Worm (Caenorhabditis elegans) whole organism, mixed stage, embryonic: ENCODE results near the gene ZK177.3.

Experiments
- M03D4.4 ChIP-seq: sonication (generic microtip); optimal IDR thresholded peaks from 2 replicates; lab custom pipeline; 2017; ENCODE audit warnings: mild to moderate bottlenecking, missing genetic modification characterization, missing compliant biosample characterization
- bed-3 ChIP-seq: fragments of 200-800 bp; sonication (Bioruptor generic); optimal IDR thresholded peaks from 3 replicates; lab custom pipeline; 2018; ENCODE audit warnings: mild to moderate bottlenecking, missing genetic modification characterization, moderate library complexity, missing compliant biosample characterization
- ceh-39 ChIP-seq: fragments of 150-350 bp; optimal IDR thresholded peaks from 2 replicates; lab custom pipeline; 2014; ENCODE audit warnings: missing biosample characterization, missing genetic modification characterization
- ceh-43 ChIP-seq: fragments of 200-800 bp; sonication (Bioruptor generic); optimal IDR thresholded peaks from 2 replicates; lab custom pipeline; 2018; ENCODE audit warnings: mild to moderate bottlenecking, missing genetic modification characterization, moderate library complexity, missing compliant biosample characterization
- ceh-83 ChIP-seq: fragments of 200-800 bp; sonication (Bioruptor generic); optimal IDR thresholded peaks from 2 replicates; lab custom pipeline; 2018; ENCODE audit warnings: mild to moderate bottlenecking, missing genetic modification characterization, missing compliant biosample characterization
- ces-1 ChIP-seq: fragments of 150-350 bp; optimal IDR thresholded peaks from 2 replicates; lab custom pipeline; 2014; ENCODE audit warnings: missing biosample characterization, missing genetic modification reagents, missing genetic modification characterization
- elt-1 ChIP-seq: sonication (generic microtip); optimal IDR thresholded peaks from 2 replicates; lab custom pipeline; 2017; ENCODE audit warnings: missing genetic modification characterization, mild to moderate bottlenecking, missing compliant biosample characterization, antibody characterized with exemption, moderate library complexity, borderline replicate concordance; ENCODE audit not compliant: insufficient read depth
- elt-3 ChIP-seq: fragments of 150-350 bp; optimal IDR thresholded peaks from 2 replicates; lab custom pipeline; 2014; ENCODE audit warnings: missing biosample characterization, missing genetic modification characterization
- hlh-1 ChIP-seq: fragments of 150-350 bp; optimal IDR thresholded peaks from 2 replicates; lab custom pipeline; 2014; ENCODE audit warnings: missing biosample characterization, missing genetic modification reagents, missing genetic modification characterization
- lin-13 ChIP-seq: fragments of 150-350 bp; optimal IDR thresholded peaks from 2 replicates; lab custom pipeline; 2014; ENCODE audit warnings: missing biosample characterization, missing genetic modification characterization
- lsy-2 ChIP-seq: fragments of 150-350 bp; optimal IDR thresholded peaks from 2 replicates; lab custom pipeline; 2014; ENCODE audit warnings: missing biosample characterization, missing genetic modification characterization
- mab-5 ChIP-seq: fragments of 150-350 bp; optimal IDR thresholded peaks from 2 replicates; lab custom pipeline; 2014; ENCODE audit warnings: missing biosample characterization, missing genetic modification characterization
- nhr-12 ChIP-seq: fragments of 150-350 bp; optimal IDR thresholded peaks from 2 replicates; lab custom pipeline; 2014; ENCODE audit warnings: missing biosample characterization, missing genetic modification characterization
- nhr-2 ChIP-seq: fragments of 150-350 bp; optimal IDR thresholded peaks from 2 replicates; lab custom pipeline; 2014; ENCODE audit warnings: missing biosample characterization, missing genetic modification characterization
- nhr-237 ChIP-seq: fragments of 150-350 bp; optimal IDR thresholded peaks from 2 replicates; lab custom pipeline; 2014; ENCODE audit warnings: missing biosample characterization, missing genetic modification characterization
- nhr-28 ChIP-seq: fragments of 150-350 bp; optimal IDR thresholded peaks from 2 replicates; lab custom pipeline; 2014; ENCODE audit warnings: missing biosample characterization, missing genetic modification characterization
- snpc-4 ChIP-seq: fragments of 150-350 bp; optimal IDR thresholded peaks from 2 replicates; lab custom pipeline; 2014; ENCODE audit warnings: missing biosample characterization, missing genetic modification characterization
- sptf-1 ChIP-seq: sonication (generic microtip); optimal IDR thresholded peaks from 2 replicates; lab custom pipeline; 2017; ENCODE audit warnings: mild to moderate bottlenecking, missing genetic modification characterization, moderate library complexity, missing compliant biosample characterization
- tbx-8 ChIP-seq: fragments of 200-800 bp; sonication (Bioruptor generic); optimal IDR thresholded peaks from 2 replicates; lab custom pipeline; 2018; ENCODE audit warnings: mild to moderate bottlenecking, missing genetic modification characterization, moderate library complexity, missing compliant biosample characterization
- unc-120 ChIP-seq: sonication (generic microtip); optimal IDR thresholded peaks from 2 replicates; lab custom pipeline; 2017; ENCODE audit warnings: missing genetic modification characterization, missing compliant biosample characterization; ENCODE audit not compliant: poor library complexity, severe bottlenecking
- unc-39 ChIP-seq: fragments of 150-350 bp; optimal IDR thresholded peaks from 2 replicates; lab custom pipeline; 2014; ENCODE audit warnings: missing biosample characterization, missing genetic modification characterization
- zip-8 ChIP-seq: fragments of 150-350 bp; optimal IDR thresholded peaks from 2 replicates; lab custom pipeline; 2014; ENCODE audit warnings: missing biosample characterization, missing genetic modification characterization
- ztf-11 ChIP-seq: fragments of 150-350 bp; optimal IDR thresholded peaks from 2 replicates; lab custom pipeline; 2014; ENCODE audit warnings: missing biosample characterization, missing genetic modification characterization

The ZK177.3 gene

ce11 chrII:5556431-5556830 lies 40.8 kb downstream of the ZK177.3 start, which contains the start of gene ins-11:
Gene ins-11, plus strand, starts transcription at chrII:5556731.
- TF ChIP-seq ces-1 (GFP tag; lab: Kevin White, UChicago), result no peak
- TF ChIP-seq ztf-11 (tag; lab: Kevin White, UChicago), result no peak
- no peak for TF ChIP-seq nhr-2 (tag; lab: Kevin White, UChicago)
- no peak for TF ChIP-seq ceh-39 (tag; lab: Kevin White, UChicago)
- no peak for TF ChIP-seq nhr-237 (tag; lab: Kevin White, UChicago)
- TF ChIP-seq, all 35 proteins: peak for 0

DNA sequence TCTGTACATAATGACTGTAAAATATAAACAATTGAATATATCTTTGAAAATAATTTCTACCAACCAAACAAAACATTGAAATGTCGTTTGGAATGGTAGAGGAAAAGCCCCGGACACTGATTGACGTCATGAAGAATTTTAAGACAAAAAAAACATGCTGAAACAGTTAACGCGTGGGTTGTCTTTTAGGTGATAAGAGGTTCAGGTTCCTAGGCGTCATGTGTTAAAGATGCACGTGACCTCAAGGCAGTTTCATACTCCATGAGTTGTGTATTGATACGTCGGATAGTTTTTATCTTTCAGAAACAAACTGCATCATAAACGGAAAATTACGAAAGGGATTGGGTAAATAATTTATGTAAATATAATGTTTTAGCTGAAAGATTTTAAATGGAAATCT lies 41.5 kb downstream of the ZK177.3 start:
- TF ChIP-seq tbx-8 (GFP tag; lab: Kevin White, UChicago) (no peak), snpc-4 (tag; lab: Kevin White, UChicago) (no peak), nhr-237 (tag; lab: Kevin White, UChicago) (no peak)
- TF ChIP-seq, all 35 proteins: peak for 0

DNA sequence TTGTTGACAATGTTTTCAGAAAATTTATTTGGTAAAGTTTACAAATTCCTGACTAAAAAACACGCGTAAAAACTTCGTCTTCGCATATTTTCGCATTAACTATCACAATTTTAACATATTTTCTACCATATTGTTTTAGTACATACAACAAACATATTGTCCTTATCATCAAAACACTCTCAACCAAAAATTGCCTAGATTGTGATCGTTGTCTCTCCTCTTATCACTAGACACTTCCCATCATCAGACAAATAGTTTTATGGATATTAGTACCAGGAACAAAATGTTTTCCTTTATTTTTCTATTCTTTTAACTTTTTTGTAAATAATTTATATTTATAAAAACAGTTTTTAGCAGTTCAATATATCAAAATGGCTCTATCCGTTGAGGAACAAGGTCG lies 45.8 kb downstream of the ZK177.3 start, which contains the start of gene C17C3.3:
TSS of gene C17C3.3 (plus strand) at position 346 of the 400 bp plus-strand sequence.
- TF ChIP-seq ztf-11 (tag; lab: Kevin White, UChicago) (no peak), lin-13 (no peak), unc-120 (no peak), lsy-2 (tag; lab: Kevin White, UChicago) (no peak), ceh-43 (GFP tag; lab: Kevin White, UChicago) (no peak), elt-1 (tag; lab: Kevin White, UChicago) (no peak), zip-8 (tag; lab: Kevin White, UChicago) (no peak), bed-3 (no peak), nhr-28 (tag; lab: Kevin White, UChicago) (no peak), unc-39 (tag; lab: Kevin White, UChicago) (no peak)

ce11 chrII:5565082-5565623 lies 49.5 kb downstream of the ZK177.3 start:
- TF ChIP-seq hlh-1 (tag; lab: Kevin White, UChicago) (no peak), mab-5 (no peak), sptf-1 (tag; lab: Kevin White, UChicago) (no peak), ceh-83 (GFP tag; lab: Kevin White, UChicago) (no peak), unc-120 (no peak), M03D4.4 (tag; lab: Kevin White, UChicago) (no peak), bed-3 (no peak), lin-13 (no peak), nhr-12 (tag; lab: Kevin White, UChicago) (no peak), ceh-39 (tag; lab: Kevin White, UChicago) (no peak), elt-3 (tag; lab: Kevin White, UChicago) (no peak), nhr-237 (tag; lab: Kevin White, UChicago) (no peak), nhr-28 (tag; lab: Kevin White, UChicago) (no peak), lsy-2 (tag; lab: Kevin White, UChicago) (no peak), zip-8 (tag; lab: Kevin White, UChicago) (no peak), snpc-4 (tag; lab: Kevin White, UChicago) (no peak)
